Worm (Caenorhabditis elegans) whole organism, L4/young adult: ENCODE measurements around the gene ent-7.
"Not testable (repeated sequence)": the region's sequence is repeated elsewhere in the genome, so short reads cannot be mapped to it uniquely, and the experiment has no call there.

ENCODE experiments used
- W03F9.2 ChIP-seq: fragments of 150-350 bp; optimal IDR thresholded peaks from 2 replicates; lab custom pipeline; 2014; ENCODE audit warnings: missing biosample characterization, missing genetic modification characterization
- dao-5 ChIP-seq: sonication (generic microtip); optimal IDR thresholded peaks from 2 replicates; lab custom pipeline; 2016; ENCODE audit warnings: missing genotype, missing genetic modification characterization, moderate library complexity, missing compliant biosample characterization
- him-1 ChIP-seq: sonication (generic microtip); optimal IDR thresholded peaks from 2 replicates; lab custom pipeline; 2016; ENCODE audit warnings: missing genotype, missing genetic modification reagents, missing genetic modification characterization, missing compliant biosample characterization

ent-7 gene

DNA sequence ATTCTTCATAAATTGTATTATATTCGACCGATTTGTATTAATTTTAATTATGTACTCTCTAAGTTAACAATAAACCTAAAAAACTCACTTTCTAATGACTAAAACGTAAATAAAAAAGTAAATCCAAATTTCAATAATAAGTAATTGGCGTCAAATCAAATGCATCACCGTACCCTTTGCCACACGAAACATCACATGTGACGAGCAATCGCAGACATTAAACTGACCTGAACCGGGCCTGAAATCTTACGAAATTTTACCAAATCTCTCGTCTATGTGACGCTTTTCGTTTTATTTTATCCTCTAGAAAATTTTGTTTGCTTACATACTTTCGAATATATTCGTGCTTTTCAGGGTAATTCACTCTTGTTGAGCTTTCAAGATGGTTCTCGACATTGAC, 13.7 kb upstream of the ent-7 start, which contains the start of the genes C47E12.2 and sars-1:
Gene C47E12.2 (minus strand): TSS at position 131 of the 400 bp plus-strand sequence.
Gene sars-1 (plus strand): TSS at position 355 of the 400 bp plus-strand sequence.
- no peak for TF ChIP-seq dao-5 (tag; lab: Kevin White, UChicago)
- TF ChIP-seq him-1 (tag; lab: Kevin White, UChicago), result no peak
- TF ChIP-seq W03F9.2 (tag; lab: Kevin White, UChicago), result no peak

DNA sequence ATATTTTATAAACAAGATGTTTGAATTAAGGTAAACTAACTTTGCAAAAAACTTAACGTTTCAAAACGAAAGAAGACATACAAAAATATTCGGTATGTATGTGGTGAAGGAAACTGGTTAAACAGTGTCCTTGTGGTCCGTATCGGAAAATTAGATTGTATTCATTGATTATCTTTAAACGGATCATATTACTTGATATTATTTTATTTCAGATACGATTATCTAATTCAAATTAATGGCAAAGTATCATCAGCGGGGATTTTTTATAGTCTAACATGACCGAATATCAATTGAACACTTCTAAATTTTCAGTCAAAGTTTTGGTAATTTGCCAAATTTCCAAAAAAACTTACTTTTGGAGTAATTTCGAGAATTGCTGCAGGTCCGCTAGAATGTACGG, 10.3 kb upstream of the ent-7 start, which contains the start of gene C47E12.13:
Gene C47E12.13 (minus strand): TSS at position 101 of the 400 bp plus-strand sequence.
- no peak for TF ChIP-seq dao-5 (tag; lab: Kevin White, UChicago)
- TF ChIP-seq W03F9.2 (tag; lab: Kevin White, UChicago), result no peak
- no peak for TF ChIP-seq him-1 (tag; lab: Kevin White, UChicago)

DNA sequence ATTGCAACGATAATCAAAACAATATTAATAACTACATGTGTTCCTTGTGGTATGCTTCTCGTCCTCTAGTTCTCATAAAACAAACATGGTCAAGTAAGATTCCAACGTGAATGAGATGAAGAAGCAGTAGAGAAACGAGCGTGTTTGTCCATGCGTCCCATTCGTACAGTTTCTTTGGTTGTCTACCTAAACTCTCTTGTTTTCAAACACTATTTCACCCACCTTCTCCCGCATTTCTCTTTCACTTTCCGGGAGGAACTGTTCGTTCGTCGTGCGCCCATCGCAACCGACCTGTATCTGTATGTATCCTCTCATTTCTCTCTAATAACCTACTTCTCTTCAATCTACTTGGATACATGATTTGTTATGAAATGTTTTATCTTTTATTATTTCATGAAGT, 9.3 kb upstream of the ent-7 start:
- TF ChIP-seq dao-5 (tag; lab: Kevin White, UChicago) (no peak), him-1 (tag; lab: Kevin White, UChicago) (no peak), W03F9.2 (tag; lab: Kevin White, UChicago) (no peak)

DNA sequence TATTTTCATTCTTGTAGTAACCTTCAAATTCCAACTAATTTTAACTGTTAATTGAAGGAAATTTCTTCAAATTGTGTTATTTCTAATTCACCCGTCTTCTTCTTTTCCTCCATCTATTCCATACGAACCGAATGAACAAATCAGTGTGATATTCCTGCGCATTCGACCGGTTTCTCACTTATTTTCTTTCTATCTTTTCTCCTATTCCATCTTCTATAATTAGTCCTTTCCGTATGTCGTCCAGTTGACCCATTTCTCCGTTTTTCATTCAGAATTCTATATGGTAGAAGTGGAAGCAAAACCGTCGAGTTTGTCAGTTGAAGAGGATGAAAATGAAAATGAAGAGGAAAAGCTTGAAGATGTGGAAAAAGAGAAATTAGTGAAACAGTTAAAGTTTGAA, 7.5 kb upstream of the ent-7 start, which contains the start of gene magu-4:
Gene magu-4 (plus strand): TSS at position 218 of the 400 bp plus-strand sequence.
- no peak for TF ChIP-seq dao-5 (tag; lab: Kevin White, UChicago)

DNA sequence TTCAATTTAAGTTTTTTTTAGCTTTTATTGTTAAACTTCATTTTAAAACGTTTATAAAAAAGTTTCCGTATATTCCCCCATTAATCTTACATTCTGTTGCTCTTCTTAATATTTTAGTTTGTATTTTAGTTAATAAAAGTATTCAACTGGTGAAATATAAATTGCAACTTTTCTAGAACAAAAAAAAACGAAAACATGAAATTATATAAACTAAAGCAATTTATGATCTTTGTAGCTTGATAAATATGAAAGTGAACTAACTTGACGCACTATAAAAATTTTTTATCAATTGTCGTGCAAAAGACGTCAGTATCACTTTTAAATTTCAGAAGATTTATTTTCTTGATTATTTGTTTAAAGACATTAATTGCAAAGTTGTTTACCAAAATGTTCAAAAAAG, 556 bp downstream of the ent-7 start, which contains the start of gene F44D12.2:
Gene F44D12.2 (minus strand): TSS at position 101 of the 400 bp plus-strand sequence.
- TF ChIP-seq W03F9.2 (tag; lab: Kevin White, UChicago) (no peak), dao-5 (tag; lab: Kevin White, UChicago) (no peak), him-1 (tag; lab: Kevin White, UChicago) (no peak)

DNA sequence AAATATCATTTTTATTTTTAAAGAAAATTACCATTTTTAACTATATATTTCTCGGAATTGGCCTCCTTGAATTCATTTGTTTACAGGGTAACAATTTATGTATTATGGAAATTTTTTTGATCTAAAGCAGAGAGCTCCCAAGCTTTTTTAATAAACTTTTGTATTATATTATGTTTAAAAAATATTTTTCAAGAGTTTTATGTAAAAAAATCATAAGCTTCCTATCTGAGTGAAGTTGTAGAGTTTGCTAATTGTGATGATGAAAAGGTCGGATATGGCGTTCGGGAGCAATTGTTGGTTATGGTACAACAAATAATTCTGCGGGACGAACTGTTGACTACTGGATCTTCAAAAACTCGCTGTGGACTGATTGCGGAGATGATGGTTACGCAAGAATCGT, 4.2 kb downstream of the ent-7 start, which contains the start of gene F44D12.19:
Gene F44D12.19 (plus strand): TSS at position 301 of the 400 bp plus-strand sequence.
- TF ChIP-seq W03F9.2 (tag; lab: Kevin White, UChicago) (no peak), dao-5 (tag; lab: Kevin White, UChicago) (no peak), him-1 (tag; lab: Kevin White, UChicago) (no peak)

DNA sequence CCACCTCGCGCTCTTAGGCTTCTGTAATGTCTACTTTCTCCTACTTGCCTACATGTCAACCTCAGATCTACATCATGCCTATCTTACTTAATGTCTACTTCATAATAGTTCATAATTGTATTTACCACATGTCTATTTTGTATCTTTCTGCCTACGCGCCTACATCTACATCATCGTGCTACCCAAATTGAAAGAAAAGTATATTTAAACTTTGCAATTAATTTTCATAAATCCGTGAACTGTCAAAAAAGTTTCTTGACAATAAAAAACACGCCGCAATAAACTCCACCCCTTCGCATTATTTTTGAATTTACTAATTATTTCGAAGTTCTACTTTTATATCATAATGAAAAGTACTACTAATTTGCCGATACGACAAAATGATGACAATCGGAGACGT, 5.9 kb downstream of the ent-7 start, which contains the start of gene F44D12.8:
Gene F44D12.8 (plus strand): TSS at position 301 of the 400 bp plus-strand sequence.
- TF ChIP-seq dao-5 (tag; lab: Kevin White, UChicago) (no peak), him-1 (tag; lab: Kevin White, UChicago) (no peak), W03F9.2 (tag; lab: Kevin White, UChicago) (no peak)

DNA sequence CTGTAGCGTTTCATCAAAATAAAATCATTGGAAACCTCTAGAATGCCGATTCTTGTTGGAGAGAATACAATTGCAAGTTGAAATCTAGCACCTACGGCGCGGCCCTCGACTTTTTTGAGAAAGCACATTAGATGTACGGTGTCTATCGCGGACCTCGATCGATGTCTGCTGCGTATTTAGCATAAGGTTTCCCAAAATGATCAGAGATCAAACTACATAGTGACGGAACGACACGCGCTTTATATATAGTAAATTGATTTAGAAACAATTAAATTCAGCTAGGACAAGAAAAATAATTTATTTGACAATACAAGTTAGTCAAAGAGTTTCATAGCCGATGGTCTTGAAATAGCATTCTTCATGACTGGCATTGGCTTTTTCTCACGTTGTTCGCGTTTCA, 9.1 kb downstream of the ent-7 start:
- no peak for TF ChIP-seq dao-5 (tag; lab: Kevin White, UChicago)
- TF ChIP-seq W03F9.2 (tag; lab: Kevin White, UChicago), result no peak

DNA sequence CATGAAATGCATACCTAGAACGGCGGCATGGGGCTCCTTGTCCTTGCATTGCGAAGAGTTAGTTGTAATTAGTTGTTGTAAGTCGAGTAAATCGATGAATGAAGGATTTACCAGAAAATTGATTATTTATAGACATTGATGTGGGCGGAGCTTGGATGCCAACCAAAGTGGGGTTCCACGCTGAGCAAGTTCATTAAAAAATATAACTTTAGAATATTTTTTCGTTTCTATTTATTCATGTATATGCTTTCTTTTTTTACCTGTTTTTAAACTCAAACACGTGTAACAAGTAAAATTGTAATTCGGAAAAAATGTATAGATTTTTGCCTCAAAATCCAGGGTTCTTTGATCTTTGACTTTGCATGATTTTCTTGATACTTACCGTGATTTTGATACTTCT, 10.5 kb downstream of the ent-7 start, which contains the start of gene gipc-2:
Gene gipc-2 (minus strand): TSS at position 101 of the 400 bp plus-strand sequence.
- TF ChIP-seq him-1 (tag; lab: Kevin White, UChicago) (no peak), W03F9.2 (tag; lab: Kevin White, UChicago) (no peak), dao-5 (tag; lab: Kevin White, UChicago) (no peak)

DNA sequence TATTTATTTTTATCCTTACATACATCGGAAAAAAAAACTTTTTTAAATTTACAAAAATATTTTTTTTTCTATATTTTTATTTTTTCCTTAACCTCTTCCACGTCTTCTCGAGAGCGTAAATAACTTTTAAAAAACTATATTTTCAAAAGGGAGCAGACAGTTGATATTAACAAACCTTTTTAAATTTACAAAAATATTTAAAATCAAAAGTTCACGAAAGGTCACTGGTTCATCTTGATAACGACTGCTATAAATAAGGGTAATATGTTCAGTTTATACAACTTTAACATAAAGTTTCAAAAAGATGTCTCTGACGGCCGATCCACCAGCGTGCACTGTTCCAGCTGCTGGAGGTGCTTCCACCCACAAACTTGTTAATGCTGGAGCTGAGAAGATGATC, 11.7 kb downstream of the ent-7 start, which contains the start of the genes F44D12.16 and msd-2:
Gene F44D12.16 (plus strand): TSS at position 301 of the 400 bp plus-strand sequence.
Gene msd-2 (plus strand): TSS at position 305 of the 400 bp plus-strand sequence.
- not testable (repeated sequence) for TF ChIP-seq him-1, W03F9.2, dao-5 (tag; lab: Kevin White, UChicago)

DNA sequence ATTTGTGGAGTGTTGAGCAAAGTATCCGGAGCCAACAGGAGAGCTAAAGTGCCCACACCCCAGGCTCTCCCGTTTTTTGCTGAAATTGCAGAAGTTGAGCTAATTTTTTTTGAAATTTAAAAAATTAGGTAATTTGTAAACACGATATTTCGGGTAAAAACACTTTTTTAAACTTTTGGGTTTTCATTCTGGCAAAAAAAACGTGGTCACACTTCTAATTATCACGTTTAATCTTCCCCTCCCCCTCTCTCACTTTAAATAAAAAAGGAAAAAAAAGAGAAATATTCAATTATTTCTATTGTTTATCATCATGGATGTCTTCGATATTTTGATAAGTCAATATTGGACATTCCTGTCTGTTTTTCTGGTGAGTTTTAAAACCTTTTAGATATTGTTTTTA, 16.0 kb downstream of the ent-7 start, which contains the start of gene F44D12.6:
Gene F44D12.6 (plus strand): TSS at position 301 of the 400 bp plus-strand sequence.
- TF ChIP-seq W03F9.2 (tag; lab: Kevin White, UChicago) (no peak), him-1 (tag; lab: Kevin White, UChicago) (no peak), dao-5 (tag; lab: Kevin White, UChicago) (no peak)

DNA sequence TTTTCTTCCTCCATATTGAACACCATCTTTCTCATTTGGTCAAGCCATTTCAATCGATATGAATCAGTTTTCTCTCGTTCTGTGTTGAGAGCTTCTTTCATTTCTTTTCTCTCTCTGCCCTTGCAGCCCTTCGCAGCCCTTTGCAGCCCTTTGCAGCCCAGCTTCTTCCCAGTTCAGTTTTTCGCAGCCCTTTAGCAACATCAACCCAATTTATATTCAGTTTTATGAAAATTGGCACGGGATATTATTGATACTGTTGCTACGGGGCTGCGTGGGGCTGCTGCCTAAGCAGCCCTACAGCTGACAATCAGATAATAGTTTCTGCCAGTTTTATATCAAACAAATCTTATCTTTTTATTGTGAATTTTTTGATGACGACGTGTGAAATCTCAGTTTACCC, 19.9 kb downstream of the ent-7 start, which contains the start of gene F44D12.10:
Gene F44D12.10 (minus strand): TSS at position 101 of the 400 bp plus-strand sequence.
- TF ChIP-seq W03F9.2 (tag; lab: Kevin White, UChicago) (no peak), dao-5 (tag; lab: Kevin White, UChicago) (no peak), him-1 (tag; lab: Kevin White, UChicago) (no peak)

DNA sequence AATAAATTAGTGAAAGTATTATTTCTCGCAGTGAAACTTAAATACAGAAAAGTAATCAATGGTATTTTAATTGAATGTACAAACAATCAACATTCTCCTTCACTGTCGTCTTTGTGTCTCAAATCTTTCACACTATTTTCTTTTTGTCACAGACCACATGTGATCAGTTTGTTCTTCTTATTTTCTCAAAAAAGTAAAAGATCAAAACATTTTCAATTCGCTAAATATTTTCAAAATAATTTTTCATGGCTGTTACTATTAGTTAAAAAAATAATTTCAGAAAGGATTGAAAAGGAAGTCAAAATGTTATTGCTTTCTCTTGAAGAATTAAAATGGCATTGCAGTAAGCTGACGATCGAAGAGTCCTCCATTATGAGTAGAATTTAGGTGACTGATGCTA, 23.7 kb downstream of the ent-7 start, which contains the start of gene dhs-31:
Gene dhs-31 (minus strand): TSS at position 101 of the 400 bp plus-strand sequence.
- TF ChIP-seq him-1 (tag; lab: Kevin White, UChicago) (no peak), W03F9.2 (tag; lab: Kevin White, UChicago) (no peak), dao-5 (tag; lab: Kevin White, UChicago) (no peak)
